Worm (Caenorhabditis elegans) whole organism, late embryonic: ENCODE results near the gene bir-1.

ENCODE experiments used
- C38D4.7 ChIP-seq: fragments of 200-800 bp; sonication (Bioruptor generic); optimal IDR thresholded peaks from 2 replicates; lab custom pipeline; 2018; ENCODE audit warnings: mild to moderate bottlenecking, missing genetic modification characterization, moderate library complexity, missing compliant biosample characterization
- F13H6.1 ChIP-seq: sonication (generic microtip); optimal IDR thresholded peaks from 2 replicates; lab custom pipeline; 2016; ENCODE audit warnings: missing genetic modification characterization, missing compliant biosample characterization
- K02D7.2 ChIP-seq: sonication (generic microtip); optimal IDR thresholded peaks from 2 replicates; lab custom pipeline; 2017; ENCODE audit warnings: mild to moderate bottlenecking, missing genetic modification characterization, missing compliant biosample characterization
- ahr-1 ChIP-seq: sonication (generic microtip); optimal IDR thresholded peaks from 2 replicates; lab custom pipeline; 2016; ENCODE audit warnings: missing genetic modification characterization, missing compliant biosample characterization
- ama-1 ChIP-seq: fragments of 150-350 bp; optimal IDR thresholded peaks from 2 replicates; lab custom pipeline; 2014
- dve-1 ChIP-seq: sonication (generic microtip); optimal IDR thresholded peaks from 2 replicates; lab custom pipeline; 2017; ENCODE audit warnings: antibody characterized with exemption, mild to moderate bottlenecking, missing genetic modification characterization, missing compliant biosample characterization
- elt-4 ChIP-seq: sonication (generic microtip); optimal IDR thresholded peaks from 2 replicates; lab custom pipeline; 2016; ENCODE audit warnings: missing genetic modification characterization, missing compliant biosample characterization
- ets-4 ChIP-seq: sonication (generic microtip); optimal IDR thresholded peaks from 2 replicates; lab custom pipeline; 2016; ENCODE audit warnings: missing genetic modification characterization, missing compliant biosample characterization
- fkh-6 ChIP-seq: sonication (generic microtip); optimal IDR thresholded peaks from 2 replicates; lab custom pipeline; 2016; ENCODE audit warnings: missing genetic modification characterization, missing compliant biosample characterization
- nhr-11 ChIP-seq: fragments of 150-350 bp; optimal IDR thresholded peaks from 2 replicates; lab custom pipeline; 2014; ENCODE audit warnings: missing biosample characterization, missing genetic modification characterization
- npax-4 ChIP-seq: sonication (generic microtip); optimal IDR thresholded peaks from 2 replicates; lab custom pipeline; 2016; ENCODE audit warnings: missing genetic modification characterization, missing compliant biosample characterization
- pqm-1 ChIP-seq: sonication (generic microtip); optimal IDR thresholded peaks from 2 replicates; lab custom pipeline; 2016; ENCODE audit warnings: missing genetic modification characterization, missing compliant biosample characterization
- unc-42 ChIP-seq: sonication (generic microtip); optimal IDR thresholded peaks from 2 replicates; lab custom pipeline; 2016; ENCODE audit warnings: missing genotype, missing genetic modification characterization, missing compliant biosample characterization

- TF ChIP-seq ama-1 (lab: Kevin White, UChicago) (no peak), ets-4 (tag; lab: Kevin White, UChicago) (no peak), ahr-1 (tag; lab: Kevin White, UChicago) (no peak), K02D7.2 (tag; lab: Kevin White, UChicago) (no peak), elt-4 (no peak), F13H6.1 (tag; lab: Kevin White, UChicago) (no peak), fkh-6 (tag; lab: Kevin White, UChicago) (no peak), npax-4 (no peak), C38D4.7 (no peak), pqm-1 (no peak), nhr-11 (no peak), dve-1 (tag; lab: Kevin White, UChicago) (no peak), unc-42 (tag; lab: Kevin White, UChicago) (no peak)
These were observed 12.2 kb downstream of the bir-1 start for ce11 chrV:11656469-11656868.
